Fruit fly (Drosophila melanogaster) whole organism, embryonic: ENCODE data around the gene Tnpo.

Experiments used
- Abd-B ChIP-seq: fragments of 200-800 bp; sonication (Bioruptor generic); optimal IDR thresholded peaks from 2 replicates; lab custom pipeline; 2018; ENCODE audit warnings: missing biosample characterization, mild to moderate bottlenecking, missing genetic modification characterization, moderate library complexity
- CG11093 ChIP-seq: fragments of 200-800 bp; sonication (Bioruptor generic); IDR thresholded peaks from 3 replicates; pipeline ENCODE4 v1.3.6; 2022; ENCODE audit warnings: missing biosample characterization, missing genetic modification characterization
- CG12659 ChIP-seq: fragments of 200-800 bp; sonication (Bioruptor generic); optimal IDR thresholded peaks from 3 replicates; lab custom pipeline; 2017; ENCODE audit warnings: mild to moderate bottlenecking, missing biosample characterization, missing genetic modification reagents, missing genetic modification characterization
- CG14710 ChIP-seq: fragments of 200-800 bp; sonication (Bioruptor generic); optimal IDR thresholded peaks from 3 replicates; lab custom pipeline; 2019; ENCODE audit warnings: missing biosample characterization, mild to moderate bottlenecking, missing genetic modification characterization, moderate library complexity
- CG1647 ChIP-seq: fragments of 200-800 bp; sonication (Bioruptor generic); optimal IDR thresholded peaks from 3 replicates; lab custom pipeline; 2016; ENCODE audit warnings: missing biosample characterization, missing genetic modification characterization
- CG2889 ChIP-seq: fragments of 200-800 bp; sonication (Bioruptor generic); IDR thresholded peaks from 3 replicates; pipeline ENCODE4 v1.3.6; 2022; ENCODE audit warnings: missing biosample characterization, missing genetic modification characterization
- CG32772 ChIP-seq: fragments of 200-800 bp; sonication (Bioruptor generic); IDR thresholded peaks from 2 replicates; pipeline ENCODE4 v1.3.6; 2022; ENCODE audit warnings: missing biosample characterization, missing genetic modification characterization
- CG34224 ChIP-seq: fragments of 200-800 bp; sonication (Bioruptor generic); IDR thresholded peaks from 3 replicates; pipeline ENCODE4 v1.3.6; 2022; ENCODE audit warnings: missing biosample characterization, missing genetic modification characterization; ENCODE audit not compliant: partially characterized antibody
- CG4282 ChIP-seq: fragments of 200-800 bp; sonication (Bioruptor generic); optimal IDR thresholded peaks from 2 replicates; lab custom pipeline; 2016; ENCODE audit warnings: missing biosample characterization, missing genetic modification characterization
- CG4328 ChIP-seq: fragments of 200-800 bp; sonication (Bioruptor generic); optimal IDR thresholded peaks from 3 replicates; lab custom pipeline; 2017; ENCODE audit warnings: missing biosample characterization, missing genetic modification reagents, missing genetic modification characterization
- CG4854 ChIP-seq: fragments of 200-800 bp; sonication (Bioruptor generic); optimal IDR thresholded peaks from 2 replicates; lab custom pipeline; 2016; ENCODE audit warnings: missing biosample characterization, missing genetic modification characterization, inconsistent platforms
- CG5180 ChIP-seq: fragments of 200-800 bp; sonication (Bioruptor generic); optimal IDR thresholded peaks from 3 replicates; lab custom pipeline; 2017; ENCODE audit warnings: missing biosample characterization, missing genetic modification characterization, mild to moderate bottlenecking, moderate library complexity, missing genetic modification reagents
- CG6654 ChIP-seq: fragments of 200-800 bp; sonication (Bioruptor generic); optimal IDR thresholded peaks from 2 replicates; lab custom pipeline; 2017; ENCODE audit warnings: missing biosample characterization, mild to moderate bottlenecking, missing genetic modification characterization
- CG6765 ChIP-seq: fragments of 200-800 bp; sonication (Bioruptor generic); optimal IDR thresholded peaks from 3 replicates; lab custom pipeline; 2017; ENCODE audit warnings: missing biosample characterization, mild to moderate bottlenecking, missing genetic modification characterization
- CG6791 ChIP-seq: fragments of 200-800 bp; sonication (Bioruptor generic); IDR thresholded peaks from 3 replicates; pipeline ENCODE4 v1.3.6; 2022; ENCODE audit warnings: missing biosample characterization, missing genetic modification characterization; ENCODE audit not compliant: partially characterized antibody
- CG9437 ChIP-seq: fragments of 200-800 bp; sonication (Bioruptor generic); optimal IDR thresholded peaks from 2 replicates; lab custom pipeline; 2018; ENCODE audit warnings: missing biosample characterization, mild to moderate bottlenecking, missing genetic modification characterization
- Ets97D ChIP-seq: fragments of 200-800 bp; sonication (Bioruptor generic); optimal IDR thresholded peaks from 3 replicates; lab custom pipeline; 2016; ENCODE audit warnings: missing biosample characterization, missing genetic modification characterization
- Fer1 ChIP-seq: fragments of 200-800 bp; sonication (Bioruptor generic); optimal IDR thresholded peaks from 2 replicates; lab custom pipeline; 2017; ENCODE audit warnings: missing biosample characterization, mild to moderate bottlenecking, missing genetic modification characterization
- Fer2 ChIP-seq: fragments of 200-800 bp; sonication (Bioruptor generic); optimal IDR thresholded peaks from 2 replicates; lab custom pipeline; 2018; ENCODE audit warnings: missing biosample characterization, mild to moderate bottlenecking, missing genetic modification characterization, moderate library complexity
- HHEX ChIP-seq: fragments of 200-800 bp; sonication (Bioruptor generic); optimal IDR thresholded peaks from 3 replicates; lab custom pipeline; 2017; ENCODE audit warnings: missing biosample characterization, mild to moderate bottlenecking, missing genetic modification characterization, missing genetic modification reagents
- HLH4C ChIP-seq: fragments of 200-800 bp; sonication (Bioruptor generic); IDR thresholded peaks from 3 replicates; pipeline ENCODE4 v1.3.6; 2022; ENCODE audit warnings: missing biosample characterization, missing genetic modification characterization; ENCODE audit not compliant: partially characterized antibody
- HmgD ChIP-seq: fragments of 200-800 bp; sonication (Bioruptor generic); optimal IDR thresholded peaks from 3 replicates; lab custom pipeline; 2016; ENCODE audit warnings: missing biosample characterization, missing genetic modification characterization
- HmgZ ChIP-seq: fragments of 200-800 bp; sonication (Bioruptor generic); optimal IDR thresholded peaks from 2 replicates; lab custom pipeline; 2018; ENCODE audit warnings: missing biosample characterization, mild to moderate bottlenecking, missing genetic modification characterization
- Nf-YB ChIP-seq: fragments of 200-800 bp; sonication (Bioruptor generic); optimal IDR thresholded peaks from 3 replicates; lab custom pipeline; 2019; ENCODE audit warnings: missing biosample characterization, mild to moderate bottlenecking, missing genetic modification characterization, moderate library complexity
- Oaz ChIP-seq: fragments of 200-800 bp; sonication (Bioruptor generic); IDR thresholded peaks from 2 replicates; pipeline ENCODE4 v1.3.6; 2022; ENCODE audit warnings: missing biosample characterization, missing genetic modification characterization
- Sry-δ ChIP-seq: fragments of 200-800 bp; sonication (Bioruptor generic); optimal IDR thresholded peaks from 2 replicates; lab custom pipeline; 2016; ENCODE audit warnings: missing biosample characterization, missing genetic modification characterization
- bab2 ChIP-seq: fragments of 200-800 bp; sonication (Bioruptor generic); optimal IDR thresholded peaks from 2 replicates; lab custom pipeline; 2016; ENCODE audit warnings: missing biosample characterization, missing genetic modification characterization
- bcd ChIP-seq: fragments of 200-800 bp; sonication (Bioruptor generic); optimal IDR thresholded peaks from 2 replicates; lab custom pipeline; 2017; ENCODE audit warnings: missing biosample characterization, mild to moderate bottlenecking, missing genetic modification characterization
- bowl ChIP-seq: fragments of 200-800 bp; sonication (Bioruptor generic); IDR thresholded peaks from 2 replicates; pipeline ENCODE4 v1.3.6; 2022; ENCODE audit warnings: missing biosample characterization, missing genetic modification characterization
- bsh ChIP-seq, 2 experiments: fragments of 200-800 bp; sonication (Bioruptor generic); optimal IDR thresholded peaks; 2 replicates each; lab custom pipeline; 2017 to 2018; ENCODE audit warnings: mild to moderate bottlenecking in 2 of 2, missing biosample characterization in 2 of 2, missing genetic modification characterization in 2 of 2, moderate library complexity in 1 of 2
- chn ChIP-seq: fragments of 200-800 bp; sonication (Bioruptor generic); optimal IDR thresholded peaks from 2 replicates; lab custom pipeline; 2016; ENCODE audit warnings: missing biosample characterization, missing genetic modification characterization
- dysf ChIP-seq: fragments of 200-800 bp; sonication (Bioruptor generic); IDR thresholded peaks from 3 replicates; pipeline ENCODE4 v1.3.6; 2022; ENCODE audit warnings: missing biosample characterization, missing genetic modification characterization
- gcm ChIP-seq: fragments of 200-800 bp; sonication (Bioruptor generic); optimal IDR thresholded peaks from 2 replicates; lab custom pipeline; 2019; ENCODE audit warnings: missing biosample characterization, mild to moderate bottlenecking, missing genetic modification characterization, moderate library complexity
- gfzf ChIP-seq: fragments of 200-800 bp; sonication (Bioruptor generic); optimal IDR thresholded peaks from 2 replicates; lab custom pipeline; 2016; ENCODE audit warnings: missing biosample characterization, mild to moderate bottlenecking, missing genetic modification characterization, moderate library complexity
- h ChIP-seq: fragments of >200 bp; optimal IDR thresholded peaks from 2 replicates; lab custom pipeline; 2017
- onecut ChIP-seq: fragments of 200-800 bp; sonication (Bioruptor generic); IDR thresholded peaks from 2 replicates; pipeline ENCODE4 v1.3.6; 2022; ENCODE audit warnings: missing biosample characterization, missing genetic modification characterization
- p53 ChIP-seq: fragments of 200-800 bp; sonication (Bioruptor generic); optimal IDR thresholded peaks from 2 replicates; lab custom pipeline; 2016; ENCODE audit warnings: missing biosample characterization, missing genetic modification characterization
- pita ChIP-seq: fragments of 200-800 bp; sonication (Bioruptor generic); optimal IDR thresholded peaks from 2 replicates; lab custom pipeline; 2017; ENCODE audit warnings: missing biosample characterization, mild to moderate bottlenecking, missing genetic modification characterization
- prd ChIP-seq, 3 experiments: fragments of >200 bp in 2 of 3; fragments of 200-800 bp in 1 of 3; sonication (Bioruptor generic) in 1 of 3; optimal IDR thresholded peaks in 2 of 3; IDR thresholded peaks in 1 of 3; 2 replicates in 2 of 3; 3 replicates in 1 of 3; pipeline versions ENCODE4 v1.3.6 to Lab custom; 2017 to 2022; ENCODE audit warnings: missing biosample characterization in 1 of 3, missing genetic modification characterization in 1 of 3
- pum ChIP-seq: fragments of 200-800 bp; sonication (Bioruptor generic); optimal IDR thresholded peaks from 2 replicates; lab custom pipeline; 2016; ENCODE audit warnings: missing biosample characterization, missing genetic modification characterization
- repo ChIP-seq: fragments of 200-800 bp; sonication (Bioruptor generic); optimal IDR thresholded peaks from 2 replicates; lab custom pipeline; 2016; ENCODE audit warnings: missing biosample characterization, missing genetic modification characterization
- slbo ChIP-seq: fragments of 200-800 bp; sonication (Bioruptor generic); IDR thresholded peaks from 2 replicates; pipeline ENCODE4 v1.3.6; 2022; ENCODE audit warnings: missing biosample characterization, missing genetic modification characterization
- slou ChIP-seq: fragments of 200-800 bp; sonication (Bioruptor generic); optimal IDR thresholded peaks from 3 replicates; lab custom pipeline; 2016; ENCODE audit warnings: missing biosample characterization, missing genetic modification characterization
- stc ChIP-seq: fragments of 200-800 bp; sonication (Bioruptor generic); IDR thresholded peaks from 2 replicates; pipeline ENCODE4 v1.3.6; 2022; ENCODE audit warnings: missing biosample characterization, missing genetic modification characterization
- sug ChIP-seq: fragments of 200-800 bp; optimal IDR thresholded peaks from 2 replicates; lab custom pipeline; 2019; ENCODE audit warnings: missing biosample characterization, mild to moderate bottlenecking, missing genetic modification characterization, moderate library complexity
- tgo ChIP-seq: fragments of 200-800 bp; sonication (Bioruptor generic); IDR thresholded peaks from 3 replicates; pipeline ENCODE4 v1.3.6; 2022; ENCODE audit warnings: missing biosample characterization, missing genetic modification characterization
- unpg ChIP-seq: fragments of 200-800 bp; sonication (Bioruptor generic); optimal IDR thresholded peaks from 3 replicates; lab custom pipeline; 2018; ENCODE audit warnings: missing biosample characterization, mild to moderate bottlenecking, missing genetic modification characterization, moderate library complexity

Tnpo gene

dm6 chr3L:6188995-6189927, 4.0 kb upstream of the Tnpo start, which contains the start of the genes D19A and CG7386 (continued):
- peak; percentile 3 for TF ChIP-seq CG6765 (GFP tag; lab: Kevin White, UChicago)
- peak; percentile 25 for TF ChIP-seq sug (tag; lab: Kevin White, UChicago)
- peak; percentile 64 for TF ChIP-seq chn (GFP tag; lab: Kevin White, UChicago)
- peak; percentile 46 for TF ChIP-seq HmgZ (tag; lab: Kevin White, UChicago)
- peak; percentile 55 for TF ChIP-seq CG1647
- peak; percentile 62 for TF ChIP-seq HmgD (GFP tag; lab: Kevin White, UChicago)
- TF ChIP-seq CG6791 = peak; percentile 41; the same call in 1 of the 3 replicates
- peak; percentile 28 for TF ChIP-seq pum (GFP tag; lab: Kevin White, UChicago)
- peak; percentile 43 for TF ChIP-seq bab2 (GFP tag; lab: Kevin White, UChicago)
- peak; percentile 57 for TF ChIP-seq onecut (GFP tag; lab: Robert Waterston, UW)
- TF ChIP-seq Nf-YB = peak; percentile 29
- TF ChIP-seq CG6654 (GFP tag; lab: Kevin White, UChicago) = no peak
- TF ChIP-seq Fer2 = peak; percentile 11
- TF ChIP-seq gfzf (GFP tag; lab: Kevin White, UChicago) = peak; percentile 8
- peak; percentile 67 for TF ChIP-seq unpg (GFP tag; lab: Kevin White, UChicago)
- peak; percentile 51; the same call in 2 of the 3 replicates for TF ChIP-seq HLH4C (GFP tag; lab: Robert Waterston, UW)
- no peak for TF ChIP-seq pita (GFP tag; lab: Kevin White, UChicago)
- peak; percentile 4 for TF ChIP-seq HHEX (GFP tag; lab: Kevin White, UChicago)
- TF ChIP-seq tgo (GFP tag; lab: Robert Waterston, UW) = peak; percentile 45
- peak; percentile 47 for TF ChIP-seq CG14710 (tag; lab: Kevin White, UChicago)
- TF ChIP-seq CG34224 (GFP tag; lab: Robert Waterston, UW) = no peak; the same call in 2 of the 3 replicates
- TF ChIP-seq gcm = peak; percentile 24
- TF ChIP-seq CG4854 (GFP tag; lab: Kevin White, UChicago) = no peak
- peak; percentile 25 for TF ChIP-seq CG4328
- peak; percentile 46; the same call in 1 of the 2 replicates for TF ChIP-seq CG32772
- peak; percentile 60 for TF ChIP-seq Fer1 (GFP tag; lab: Kevin White, UChicago)
- peak; percentile 49 for TF ChIP-seq CG12659 (GFP tag; lab: Kevin White, UChicago)
- TF ChIP-seq CG4282 = no peak
- peak in 1 of 2 experiments; percentile 55 for TF ChIP-seq bsh (GFP tag; optimal IDR thresholded peaks at IDR 0.05; lab: Kevin White, UChicago)
- no peak for TF ChIP-seq h
- peak; percentile 48; the same call in 1 of the 2 replicates for TF ChIP-seq Oaz (GFP tag; lab: Robert Waterston, UW)
- TF ChIP-seq prd (optimal IDR thresholded peaks at IDR 0.05; lab: Kevin White, UChicago) = no peak
- peak; percentile 66 for TF ChIP-seq prd (GFP tag; IDR thresholded peaks at IDR 0.05; lab: Robert Waterston, UW)
- peak; percentile 56 for TF ChIP-seq bowl (GFP tag; lab: Robert Waterston, UW)
- peak; percentile 86 for TF ChIP-seq slbo (GFP tag; lab: Robert Waterston, UW)
- 0 out of 3 replicates have a peak, but pooled peaks have one; percentile 57 for TF ChIP-seq CG2889 (GFP tag; lab: Robert Waterston, UW)
- TF ChIP-seq Ets97D (GFP tag; lab: Kevin White, UChicago) = peak; percentile 57
- peak; percentile 53; the same call in 2 of the 3 replicates for TF ChIP-seq CG11093
- TF ChIP-seq bcd (GFP tag; lab: Kevin White, UChicago) = peak; percentile 34
- peak; percentile 21 for TF ChIP-seq CG9437 (GFP tag; lab: Kevin White, UChicago)
- peak; percentile 66 for TF ChIP-seq dysf
- peak; percentile 54; the same call in 1 of the 2 replicates for TF ChIP-seq stc (GFP tag; lab: Robert Waterston, UW)
- TF ChIP-seq repo (GFP tag; lab: Kevin White, UChicago) = peak; percentile 6
- TF ChIP-seq CG5180 (GFP tag; lab: Kevin White, UChicago) = peak; percentile 29
- peak; percentile 22 for TF ChIP-seq Sry-δ (GFP tag; lab: Kevin White, UChicago)
- no peak for TF ChIP-seq p53
- no peak for TF ChIP-seq Abd-B (GFP tag; lab: Kevin White, UChicago)
- TF ChIP-seq slou (GFP tag; lab: Kevin White, UChicago) = peak; percentile 28
